Worm (Caenorhabditis elegans) whole organism, L4 larva: ENCODE measurements around the gene fbxb-15.

Source experiments
- D1046.2 ChIP-seq: fragments of 200-800 bp; sonication (Bioruptor generic); IDR thresholded peaks from 2 replicates; pipeline ENCODE4 v1.3.6; 2022; ENCODE audit warnings: missing genetic modification characterization, missing compliant biosample characterization
- F26F4.8 ChIP-seq: fragments of 200-800 bp; sonication (Bioruptor generic); conservative IDR thresholded peaks from 2 replicates; pipeline ENCODE4 v1.3.6; 2022; ENCODE audit warnings: missing genetic modification characterization, missing compliant biosample characterization
- F37D6.2 ChIP-seq: sonication (generic microtip); optimal IDR thresholded peaks from 2 replicates; lab custom pipeline; 2016; ENCODE audit warnings: mild to moderate bottlenecking, missing genetic modification characterization, missing compliant biosample characterization
- F44E2.7 ChIP-seq: fragments of 200-800 bp; sonication (Bioruptor generic); IDR thresholded peaks from 2 replicates; pipeline ENCODE4 v2.1.2; 2022; ENCODE audit warnings: missing genetic modification characterization, missing compliant biosample characterization
- F49E8.2 ChIP-seq: sonication (generic microtip); optimal IDR thresholded peaks from 2 replicates; lab custom pipeline; 2016; ENCODE audit warnings: missing compliant biosample characterization, mild to moderate bottlenecking, missing genetic modification characterization, borderline replicate concordance
- Y105C5A.15 ChIP-seq: fragments of 200-800 bp; sonication (Bioruptor generic); IDR thresholded peaks from 2 replicates; pipeline ENCODE4 v1.3.6; 2022; ENCODE audit warnings: missing genetic modification characterization, missing compliant biosample characterization
- Y48G9A.11 ChIP-seq: fragments of 200-800 bp; sonication (Bioruptor generic); IDR thresholded peaks from 2 replicates; pipeline ENCODE4 v1.3.6; 2022; ENCODE audit warnings: missing genetic modification reagents, missing genetic modification characterization, missing compliant biosample characterization
- Y75B8A.6 ChIP-seq: fragments of 200-800 bp; sonication (Bioruptor generic); IDR thresholded peaks from 2 replicates; pipeline ENCODE4 v1.3.6; 2022; ENCODE audit warnings: missing genetic modification reagents, missing genetic modification characterization, missing compliant biosample characterization
- ZK546.5 ChIP-seq, 2 experiments: sonication (generic microtip); optimal IDR thresholded peaks; 2 replicates each; lab custom pipeline; 2017; ENCODE audit warnings: missing biosample characterization in 2 of 2, missing genetic modification characterization in 2 of 2
- arid-1 ChIP-seq: fragments of 200-800 bp; sonication (Bioruptor generic); conservative IDR thresholded peaks from 2 replicates; pipeline ENCODE4 v1.3.6; 2022; ENCODE audit warnings: missing genetic modification reagents, missing genetic modification characterization, missing compliant biosample characterization
- ceh-32 ChIP-seq: sonication (generic microtip); optimal IDR thresholded peaks from 2 replicates; lab custom pipeline; 2016; ENCODE audit warnings: mild to moderate bottlenecking, missing genetic modification characterization, missing compliant biosample characterization; ENCODE audit not compliant: poor library complexity
- daf-12 ChIP-seq: fragments of 150-350 bp; optimal IDR thresholded peaks from 2 replicates; lab custom pipeline; 2014; ENCODE audit warnings: missing biosample characterization, missing genetic modification reagents, missing genetic modification characterization
- daf-8 ChIP-seq: fragments of 200-800 bp; sonication (Bioruptor generic); IDR thresholded peaks from 2 replicates; pipeline ENCODE4 v1.3.6; 2022; ENCODE audit warnings: missing genetic modification characterization, missing compliant biosample characterization
- dve-1 ChIP-seq: sonication (generic microtip); optimal IDR thresholded peaks from 2 replicates; lab custom pipeline; 2017; ENCODE audit warnings: antibody characterized with exemption, mild to moderate bottlenecking, missing genetic modification characterization, missing compliant biosample characterization; ENCODE audit not compliant: insufficient read depth
- fos-1 ChIP-seq: fragments of 150-350 bp; optimal IDR thresholded peaks from 2 replicates; lab custom pipeline; 2014; ENCODE audit warnings: missing biosample characterization, missing genetic modification characterization
- hlh-30 ChIP-seq: sonication (generic microtip); optimal IDR thresholded peaks from 2 replicates; lab custom pipeline; 2017; ENCODE audit warnings: antibody characterized with exemption, mild to moderate bottlenecking, missing genetic modification characterization, missing compliant biosample characterization; ENCODE audit not compliant: insufficient read depth
- lin-1 ChIP-seq: fragments of 200-800 bp; sonication (Bioruptor generic); IDR thresholded peaks from 2 replicates; pipeline ENCODE4 v1.3.6; 2022; ENCODE audit warnings: missing genetic modification reagents, missing genetic modification characterization, missing compliant biosample characterization
- lin-39 ChIP-seq: fragments of 150-350 bp; optimal IDR thresholded peaks from 2 replicates; lab custom pipeline; 2014; ENCODE audit warnings: missing biosample characterization, missing genetic modification reagents, missing genetic modification characterization
- lsy-2 ChIP-seq, 2 experiments: fragments of 150-350 bp in 1 of 2; sonication (generic microtip) in 1 of 2; optimal IDR thresholded peaks; 2 replicates each; lab custom pipeline; 2014 to 2017; ENCODE audit warnings: missing biosample characterization in 2 of 2, missing genetic modification characterization in 2 of 2
- madf-5 ChIP-seq, 2 experiments: fragments of 200-800 bp; sonication (Bioruptor generic); IDR thresholded peaks; 2 replicates each; pipeline ENCODE4 v1.3.6; 2022; ENCODE audit warnings: missing compliant biosample characterization in 2 of 2, missing genetic modification characterization in 2 of 2
- madf-9 ChIP-seq: fragments of 200-800 bp; sonication (Bioruptor generic); conservative IDR thresholded peaks from 2 replicates; pipeline ENCODE4 v1.3.6; 2022; ENCODE audit warnings: missing genetic modification reagents, missing genetic modification characterization, missing compliant biosample characterization
- mdl-1 ChIP-seq, 2 experiments: fragments of 150-350 bp in 1 of 2; sonication (generic microtip) in 1 of 2; optimal IDR thresholded peaks; 2 replicates each; lab custom pipeline; 2014 to 2017; ENCODE audit warnings: missing biosample characterization in 2 of 2, missing genetic modification characterization in 2 of 2
- mep-1 ChIP-seq: fragments of 150-350 bp; sonication (generic microtip); optimal IDR thresholded peaks from 3 replicates; lab custom pipeline; 2014; ENCODE audit warnings: missing biosample characterization, missing genetic modification characterization
- mes-2 ChIP-seq: sonication (generic microtip); optimal IDR thresholded peaks from 2 replicates; lab custom pipeline; 2016; ENCODE audit warnings: missing genotype, mild to moderate bottlenecking, missing genetic modification characterization, missing compliant biosample characterization; ENCODE audit not compliant: poor library complexity, severe bottlenecking
- mxl-2 ChIP-seq: fragments of 200-800 bp; sonication (Bioruptor generic); conservative IDR thresholded peaks from 2 replicates; pipeline ENCODE4 v1.3.6; 2022; ENCODE audit warnings: missing genetic modification reagents, missing genetic modification characterization, missing compliant biosample characterization
- nhr-10 ChIP-seq: fragments of 150-350 bp; optimal IDR thresholded peaks from 2 replicates; lab custom pipeline; 2014; ENCODE audit warnings: missing biosample characterization, missing genetic modification characterization
- nhr-11 ChIP-seq: fragments of 150-350 bp; optimal IDR thresholded peaks from 2 replicates; lab custom pipeline; 2014; ENCODE audit warnings: missing biosample characterization, missing genetic modification characterization
- nhr-237 ChIP-seq: sonication (generic microtip); optimal IDR thresholded peaks from 2 replicates; lab custom pipeline; 2017; ENCODE audit warnings: missing biosample characterization, missing genetic modification characterization
- nhr-41 ChIP-seq: fragments of 200-800 bp; sonication (Bioruptor generic); IDR thresholded peaks from 2 replicates; pipeline ENCODE4 v1.3.6; 2022; ENCODE audit warnings: missing genetic modification reagents, missing genetic modification characterization, missing compliant biosample characterization
- sdz-12 ChIP-seq: fragments of 200-800 bp; sonication (Bioruptor generic); optimal IDR thresholded peaks from 2 replicates; lab custom pipeline; 2018; ENCODE audit warnings: mild to moderate bottlenecking, missing genetic modification characterization, missing compliant biosample characterization
- skn-1 ChIP-seq: fragments of 150-350 bp; optimal IDR thresholded peaks from 2 replicates; lab custom pipeline; 2014; ENCODE audit warnings: missing biosample characterization, missing genetic modification characterization
- snpc-1.2 ChIP-seq: fragments of 200-800 bp; sonication (Bioruptor generic); IDR thresholded peaks from 2 replicates; pipeline ENCODE4 v1.3.6; 2022; ENCODE audit warnings: missing genetic modification reagents, missing genetic modification characterization, missing compliant biosample characterization
- snpc-4 ChIP-seq: fragments of 150-350 bp; optimal IDR thresholded peaks from 2 replicates; lab custom pipeline; 2014; ENCODE audit warnings: missing biosample characterization, missing genetic modification characterization
- spr-1 ChIP-seq: sonication (generic microtip); optimal IDR thresholded peaks from 2 replicates; lab custom pipeline; 2016; ENCODE audit warnings: mild to moderate bottlenecking, missing genetic modification characterization, missing compliant biosample characterization
- tra-1 ChIP-seq: fragments of 200-800 bp; sonication (Bioruptor generic); IDR thresholded peaks from 2 replicates; pipeline ENCODE4 v1.3.6; 2022; ENCODE audit warnings: missing genetic modification reagents, missing genetic modification characterization, missing compliant biosample characterization
- unc-39 ChIP-seq: sonication (generic microtip); optimal IDR thresholded peaks from 2 replicates; lab custom pipeline; 2017; ENCODE audit warnings: missing biosample characterization, missing genetic modification characterization
- zip-2 ChIP-seq: fragments of 150-350 bp; optimal IDR thresholded peaks from 2 replicates; lab custom pipeline; 2014; ENCODE audit warnings: missing biosample characterization, missing genetic modification characterization
- ztf-7 ChIP-seq: fragments of 150-350 bp; optimal IDR thresholded peaks from 2 replicates; lab custom pipeline; 2014; ENCODE audit warnings: missing biosample characterization, missing genetic modification characterization

Gene fbxb-15

DNA sequence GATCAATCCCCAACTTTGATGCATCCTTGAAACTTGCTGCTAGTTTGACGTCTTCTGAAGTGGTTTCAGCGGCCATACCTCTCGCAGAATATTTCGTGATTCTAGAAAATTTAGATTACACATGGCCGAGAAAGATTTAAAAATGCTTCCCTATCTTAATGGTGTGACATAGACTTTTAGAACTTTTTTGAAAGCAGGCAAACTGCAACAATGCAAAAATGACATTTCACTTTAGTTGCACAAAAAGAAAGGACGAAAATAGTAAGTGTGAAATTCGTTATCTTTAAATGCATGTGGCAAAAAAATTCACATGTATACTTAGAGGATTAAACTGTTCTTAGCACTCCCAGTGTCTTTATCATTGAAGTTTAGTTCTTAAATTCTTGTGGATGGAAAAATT, 3.9 kb upstream of the fbxb-15 start, which contains the start of gene ZC204.12:
ZC204.12 (minus strand) TSS at position 101 of the 400 bp plus-strand sequence.
- TF ChIP-seq dve-1 (tag; lab: Kevin White, UChicago) (no peak), nhr-237 (tag; lab: Kevin White, UChicago) (no peak), madf-5 (GFP tag; IDR thresholded peaks at IDR 0.05; lab: Robert Waterston, UW) (no peak), sdz-12 (GFP tag; lab: Kevin White, UChicago) (no peak), Y48G9A.11 (GFP tag; lab: Robert Waterston, UW) (no peak), nhr-11 (tag; lab: Kevin White, UChicago) (no peak), snpc-1.2 (GFP tag; lab: Robert Waterston, UW) (no peak), F37D6.2 (no peak), lin-1 (GFP tag; lab: Robert Waterston, UW) (no peak), tra-1 (GFP tag; lab: Robert Waterston, UW) (no peak), lsy-2 (tag; optimal IDR thresholded peaks at IDR 0.05; lab: Kevin White, UChicago) (no peak), ztf-7 (tag; lab: Kevin White, UChicago) (no peak), Y75B8A.6 (no peak), daf-12 (tag; lab: Kevin White, UChicago) (no peak), nhr-10 (tag; lab: Kevin White, UChicago) (no peak), Y105C5A.15 (GFP tag; lab: Robert Waterston, UW) (no peak), F26F4.8 (GFP tag; lab: Robert Waterston, UW) (no peak), ZK546.5 (tag; optimal IDR thresholded peaks at IDR 0.05; lab: Kevin White, UChicago) (no peak), daf-8 (GFP tag; lab: Robert Waterston, UW) (no peak), skn-1 (tag; lab: Kevin White, UChicago) (no peak)

DNA sequence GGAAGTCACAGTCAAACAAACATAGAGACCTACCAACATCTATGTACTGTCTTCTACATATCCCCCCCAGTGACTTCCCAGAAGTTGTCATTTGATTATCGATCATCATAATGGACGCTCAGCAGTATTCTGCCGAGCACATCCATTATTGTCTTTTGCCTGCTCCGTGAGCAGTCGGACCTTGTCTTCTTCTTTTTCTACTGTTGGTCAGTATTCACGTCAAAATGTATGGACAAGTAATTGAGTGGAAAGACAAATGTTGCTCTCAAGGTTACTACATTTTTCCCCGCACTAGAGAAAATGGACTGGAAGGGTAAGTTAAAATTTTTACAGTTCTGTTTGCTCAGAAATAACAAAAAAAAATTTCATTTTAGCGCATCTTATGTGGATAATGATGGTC, 1.6 kb upstream of the fbxb-15 start, which contains the start of gene btb-12:
btb-12 (plus strand) TSS at position 301 of the 400 bp plus-strand sequence.
- TF ChIP-seq Y48G9A.11 (GFP tag; lab: Robert Waterston, UW) (no peak), lsy-2 (tag; optimal IDR thresholded peaks at IDR 0.05; lab: Kevin White, UChicago) (no peak), spr-1 (tag; lab: Kevin White, UChicago) (no peak), mes-2 (tag; lab: Kevin White, UChicago) (no peak), D1046.2 (GFP tag; lab: Robert Waterston, UW) (no peak), F49E8.2 (tag; lab: Kevin White, UChicago) (no peak), mxl-2 (GFP tag; lab: Robert Waterston, UW) (no peak), mep-1 (tag; lab: Kevin White, UChicago) (no peak), Y105C5A.15 (GFP tag; lab: Robert Waterston, UW) (no peak), arid-1 (GFP tag; lab: Robert Waterston, UW) (no peak), snpc-4 (tag; lab: Kevin White, UChicago) (no peak)
- TF ChIP-seq, all 104 proteins: peak for 0

DNA sequence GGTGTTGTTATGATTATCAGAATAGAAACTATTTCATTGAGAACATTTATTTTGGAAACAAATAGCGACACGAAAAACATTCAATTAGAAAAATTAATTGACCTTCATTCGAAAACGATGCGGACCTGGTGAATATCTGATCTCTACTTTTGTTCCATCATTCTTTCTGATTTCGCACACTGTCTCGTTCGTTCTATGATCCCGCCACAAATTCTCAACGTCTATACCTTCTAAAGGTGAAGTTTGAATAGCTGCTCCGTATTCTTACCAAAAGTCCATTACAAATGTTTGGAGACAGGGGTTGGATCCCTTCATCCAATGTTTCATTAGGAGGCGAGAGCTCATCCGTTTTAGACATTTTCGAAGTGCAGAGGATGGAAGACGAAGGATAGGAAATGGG, 1.5 kb downstream of the fbxb-15 start, which contains the start of gene fbxb-16:
fbxb-16 (minus strand) TSS at position 101 of the 400 bp plus-strand sequence.
- no peak for TF ChIP-seq zip-2 (tag; lab: Kevin White, UChicago)
- TF ChIP-seq hlh-30: no peak
- no peak for TF ChIP-seq unc-39 (tag; lab: Kevin White, UChicago)

DNA sequence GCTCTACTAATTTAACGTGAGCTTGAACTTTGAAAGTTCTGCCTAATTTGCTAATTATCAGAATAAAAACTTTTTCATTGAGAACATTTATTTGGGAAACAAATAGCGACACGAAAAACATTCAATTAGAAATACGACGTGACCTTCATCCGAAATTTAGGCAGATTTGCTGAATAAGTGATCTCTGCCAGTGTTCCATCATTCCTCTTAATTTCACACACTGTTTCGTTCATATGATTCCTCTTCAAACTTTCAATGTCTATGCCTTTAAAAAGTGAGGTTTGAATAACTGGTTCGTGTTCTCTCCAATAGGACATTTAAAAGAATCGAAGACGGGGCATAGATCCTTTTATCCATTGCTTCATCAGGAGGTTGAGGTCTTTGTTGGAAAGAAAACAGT, 2.8 kb downstream of the fbxb-15 start, which contains the start of gene fbxb-20:
fbxb-20 (minus strand) TSS at position 101 of the 400 bp plus-strand sequence.
- TF ChIP-seq madf-9 (GFP tag; lab: Robert Waterston, UW) (no peak), fos-1 (tag; lab: Kevin White, UChicago) (no peak), ceh-32 (tag; lab: Kevin White, UChicago) (no peak), snpc-1.2 (GFP tag; lab: Robert Waterston, UW) (no peak), nhr-41 (no peak), mep-1 (tag; lab: Kevin White, UChicago) (no peak), lin-39 (tag; lab: Kevin White, UChicago) (no peak), F44E2.7 (GFP tag; lab: Robert Waterston, UW) (no peak), mdl-1 (tag; optimal IDR thresholded peaks at IDR 0.05; lab: Kevin White, UChicago) (no peak)
- TF ChIP-seq, all 104 proteins: peak for 0
